Fruit fly (Drosophila melanogaster) whole organism, prepupa: ENCODE results near the gene CG43345.

Experiments
- CG10669 ChIP-seq: fragments of 200-800 bp; sonication (Bioruptor generic); optimal IDR thresholded peaks from 3 replicates; lab custom pipeline; 2018; ENCODE audit warnings: missing biosample characterization, mild to moderate bottlenecking, missing genetic modification characterization, moderate library complexity
- CG3032 ChIP-seq: fragments of 200-800 bp; optimal IDR thresholded peaks from 2 replicates; lab custom pipeline; 2019; ENCODE audit warnings: missing biosample characterization, mild to moderate bottlenecking, missing genetic modification characterization, moderate library complexity
- CG6163 ChIP-seq: fragments of 200-800 bp; sonication (Bioruptor generic); IDR thresholded peaks from 3 replicates; pipeline ENCODE4 v1.3.6; 2022; ENCODE audit warnings: missing biosample characterization, missing genetic modification characterization
- Ets21C ChIP-seq: fragments of 200-800 bp; sonication (Bioruptor generic); optimal IDR thresholded peaks from 3 replicates; lab custom pipeline; 2016; ENCODE audit warnings: missing biosample characterization, missing genetic modification characterization
- Smox ChIP-seq: fragments of 200-800 bp; sonication (Bioruptor generic); optimal IDR thresholded peaks from 3 replicates; lab custom pipeline; 2016; ENCODE audit warnings: missing biosample characterization, missing genetic modification characterization
- Sox102F ChIP-seq: fragments of 200-800 bp; sonication (Bioruptor generic); optimal IDR thresholded peaks from 2 replicates; lab custom pipeline; 2016; ENCODE audit warnings: missing biosample characterization, mild to moderate bottlenecking, missing genetic modification characterization
- cyc ChIP-seq: fragments of 200-800 bp; sonication (Bioruptor generic); optimal IDR thresholded peaks from 3 replicates; lab custom pipeline; 2016; ENCODE audit warnings: missing biosample characterization, missing genetic modification characterization
- lz ChIP-seq: fragments of 200-800 bp; sonication (Bioruptor generic); optimal IDR thresholded peaks from 3 replicates; lab custom pipeline; 2016; ENCODE audit warnings: missing biosample characterization, missing genetic modification characterization

DNA sequence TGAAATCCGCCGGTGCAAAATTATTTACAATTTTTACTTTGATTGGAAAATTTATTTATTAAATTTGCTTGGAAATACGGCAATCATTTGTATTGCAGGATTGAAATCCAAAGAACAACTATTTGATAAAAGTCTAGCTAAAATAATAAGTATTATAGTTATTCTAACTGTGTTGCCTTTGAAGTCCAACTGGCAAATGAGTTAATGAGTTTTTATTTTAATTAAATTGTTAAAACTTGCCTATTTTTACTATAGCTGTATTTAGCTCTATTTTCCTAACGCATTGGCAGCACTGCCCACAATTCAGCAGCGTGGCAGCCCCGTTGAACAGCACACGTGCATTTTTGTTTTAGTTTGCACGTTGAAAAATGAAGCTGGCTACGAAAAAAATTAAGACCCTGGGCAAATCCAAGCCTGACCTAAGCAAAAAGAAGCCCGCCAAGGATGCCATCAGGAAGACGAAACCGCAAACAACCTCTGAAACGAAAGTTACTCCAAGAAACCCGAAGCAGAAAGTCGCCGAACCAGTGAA is 5.0 kb downstream of the CG43345 start, which contains the start of gene Noc2:
- TF ChIP-seq Sox102F (GFP tag; lab: Kevin White, UChicago), result no peak
- TF ChIP-seq lz (GFP tag; lab: Kevin White, UChicago), result peak; percentile 46
- TF ChIP-seq cyc (GFP tag; lab: Kevin White, UChicago), result peak; percentile 46
- peak; percentile 54 for TF ChIP-seq CG3032
- no peak for TF ChIP-seq Ets21C (GFP tag; lab: Kevin White, UChicago)
- peak; percentile 46 for TF ChIP-seq CG10669 (GFP tag; lab: Kevin White, UChicago)
- TF ChIP-seq CG6163 (GFP tag; lab: Robert Waterston, UW), result peak; percentile 37; the same call in 2 of the 3 replicates
- TF ChIP-seq Smox (GFP tag; lab: Kevin White, UChicago), result no peak
